Fruit fly (Drosophila melanogaster) whole organism, embryonic: ENCODE measurements around the gene D12.

ENCODE experiments used
- CG10366 ChIP-seq: fragments of 200-800 bp; sonication (Bioruptor generic); IDR thresholded peaks from 2 replicates; pipeline ENCODE4 v1.3.6; 2022; ENCODE audit warnings: missing biosample characterization, missing genetic modification characterization
- CG10431 ChIP-seq: fragments of 200-800 bp; sonication (Bioruptor generic); optimal IDR thresholded peaks from 3 replicates; lab custom pipeline; 2018; ENCODE audit warnings: missing biosample characterization, mild to moderate bottlenecking, missing genetic modification characterization
- CG11093 ChIP-seq: fragments of 200-800 bp; sonication (Bioruptor generic); IDR thresholded peaks from 3 replicates; pipeline ENCODE4 v1.3.6; 2022; ENCODE audit warnings: missing biosample characterization, missing genetic modification characterization
- CG11247 ChIP-seq: fragments of 200-800 bp; sonication (Bioruptor generic); IDR thresholded peaks from 2 replicates; pipeline ENCODE4 v1.3.6; 2022; ENCODE audit warnings: missing biosample characterization, missing genetic modification characterization
- CG11560 ChIP-seq: fragments of 200-800 bp; sonication (Bioruptor generic); IDR thresholded peaks from 3 replicates; pipeline ENCODE4 v1.3.6; 2022; ENCODE audit warnings: missing biosample characterization, missing genetic modification characterization
- CG12155 ChIP-seq: fragments of 200-800 bp; sonication (Bioruptor generic); optimal IDR thresholded peaks from 3 replicates; lab custom pipeline; 2016; ENCODE audit warnings: missing biosample characterization, missing genetic modification characterization
- CG14667 ChIP-seq: fragments of 200-800 bp; sonication (Bioruptor generic); IDR thresholded peaks from 2 replicates; pipeline ENCODE4 v1.3.6; 2022; ENCODE audit warnings: missing biosample characterization, missing genetic modification characterization
- CG1602 ChIP-seq: fragments of 200-800 bp; sonication (Bioruptor generic); optimal IDR thresholded peaks from 3 replicates; lab custom pipeline; 2016; ENCODE audit warnings: missing biosample characterization, missing genetic modification characterization
- CG2678 ChIP-seq: fragments of 200-800 bp; sonication (Bioruptor generic); optimal IDR thresholded peaks from 3 replicates; lab custom pipeline; 2019; ENCODE audit warnings: missing biosample characterization, mild to moderate bottlenecking, missing genetic modification characterization, moderate library complexity
- CG3065 ChIP-seq: fragments of 200-800 bp; sonication (Bioruptor generic); optimal IDR thresholded peaks from 2 replicates; lab custom pipeline; 2016; ENCODE audit warnings: missing biosample characterization, missing genetic modification characterization
- CG32532 ChIP-seq: fragments of 200-800 bp; sonication (Bioruptor generic); IDR thresholded peaks from 2 replicates; pipeline ENCODE4 v1.3.6; 2022; ENCODE audit warnings: missing biosample characterization, missing genetic modification characterization
- CG4730 ChIP-seq: fragments of 200-800 bp; sonication (Bioruptor generic); IDR thresholded peaks from 2 replicates; pipeline ENCODE4 v1.3.6; 2022; ENCODE audit warnings: missing biosample characterization, missing genetic modification characterization
- CG6272 ChIP-seq: fragments of 200-800 bp; sonication (Bioruptor generic); IDR thresholded peaks from 2 replicates; pipeline ENCODE4 v1.3.6; 2022; ENCODE audit warnings: missing biosample characterization, missing genetic modification characterization
- CG7839 ChIP-seq: fragments of 200-800 bp; sonication (Bioruptor generic); optimal IDR thresholded peaks from 3 replicates; lab custom pipeline; 2018; ENCODE audit warnings: missing biosample characterization, mild to moderate bottlenecking, missing genetic modification characterization, moderate library complexity
- CG7928 ChIP-seq: fragments of 200-800 bp; sonication (Bioruptor generic); optimal IDR thresholded peaks from 2 replicates; lab custom pipeline; 2017; ENCODE audit warnings: missing biosample characterization, mild to moderate bottlenecking, missing genetic modification characterization
- CG8089 ChIP-seq: fragments of 200-800 bp; sonication (Bioruptor generic); optimal IDR thresholded peaks from 3 replicates; lab custom pipeline; 2016; ENCODE audit warnings: missing biosample characterization, missing genetic modification characterization
- CG8281 ChIP-seq: fragments of 200-800 bp; sonication (Bioruptor generic); optimal IDR thresholded peaks from 2 replicates; lab custom pipeline; 2018; ENCODE audit warnings: missing biosample characterization, mild to moderate bottlenecking, missing genetic modification characterization, moderate library complexity
- CG9215 ChIP-seq: fragments of 200-800 bp; sonication (Bioruptor generic); IDR thresholded peaks from 2 replicates; pipeline ENCODE4 v1.3.6; 2022; ENCODE audit warnings: missing biosample characterization, missing genetic modification characterization
- Deaf1 ChIP-seq: fragments of 200-800 bp; optimal IDR thresholded peaks from 3 replicates; lab custom pipeline; 2019; ENCODE audit warnings: missing biosample characterization, mild to moderate bottlenecking, missing genetic modification characterization, moderate library complexity
- Dek ChIP-seq: fragments of 200-800 bp; sonication (Bioruptor generic); optimal IDR thresholded peaks from 3 replicates; lab custom pipeline; 2019; ENCODE audit warnings: missing biosample characterization, mild to moderate bottlenecking, missing genetic modification characterization, moderate library complexity
- Drgx ChIP-seq: fragments of 200-800 bp; sonication (Bioruptor generic); IDR thresholded peaks from 2 replicates; pipeline ENCODE4 v1.3.6; 2022; ENCODE audit warnings: missing biosample characterization, missing genetic modification characterization
- E2f2 ChIP-seq: fragments of 200-800 bp; sonication (Bioruptor generic); IDR thresholded peaks from 2 replicates; pipeline ENCODE4 v1.3.6; 2022; ENCODE audit warnings: missing biosample characterization, missing genetic modification characterization
- HLH54F ChIP-seq: fragments of 200-800 bp; sonication (Bioruptor generic); optimal IDR thresholded peaks from 3 replicates; lab custom pipeline; 2016; ENCODE audit warnings: missing biosample characterization, missing genetic modification characterization
- Lim3 ChIP-seq: fragments of 200-800 bp; sonication (Bioruptor generic); IDR thresholded peaks from 2 replicates; pipeline ENCODE4 v1.3.6; 2022; ENCODE audit warnings: missing biosample characterization, missing genetic modification characterization
- Lpt ChIP-seq: fragments of >200 bp; optimal IDR thresholded peaks from 2 replicates; lab custom pipeline; 2018; ENCODE audit warnings: missing biosample characterization, missing genetic modification characterization
- Mad ChIP-seq: fragments of 200-800 bp; sonication (Bioruptor generic); optimal IDR thresholded peaks from 2 replicates; lab custom pipeline; 2016; ENCODE audit warnings: missing biosample characterization, missing genetic modification characterization
- Mes4 ChIP-seq: fragments of 200-800 bp; sonication (Bioruptor generic); optimal IDR thresholded peaks from 2 replicates; lab custom pipeline; 2016; ENCODE audit warnings: missing biosample characterization, missing genetic modification characterization
- Optix ChIP-seq: fragments of 200-800 bp; sonication (Bioruptor generic); IDR thresholded peaks from 3 replicates; pipeline ENCODE4 v1.3.6; 2022; ENCODE audit warnings: missing biosample characterization, missing genetic modification characterization
- Sry-δ ChIP-seq: fragments of 200-800 bp; sonication (Bioruptor generic); optimal IDR thresholded peaks from 2 replicates; lab custom pipeline; 2016; ENCODE audit warnings: missing biosample characterization, missing genetic modification characterization
- ap ChIP-seq: fragments of 200-800 bp; sonication (Bioruptor generic); IDR thresholded peaks from 2 replicates; pipeline ENCODE4 v1.3.6; 2022; ENCODE audit warnings: missing biosample characterization, missing genetic modification characterization
- ara ChIP-seq: fragments of 200-800 bp; sonication (Bioruptor generic); IDR thresholded peaks from 2 replicates; pipeline ENCODE4 v1.3.6; 2022; ENCODE audit warnings: missing biosample characterization, missing genetic modification characterization
- bigmax ChIP-seq: fragments of 200-800 bp; sonication (Bioruptor generic); optimal IDR thresholded peaks from 2 replicates; lab custom pipeline; 2018; ENCODE audit warnings: missing biosample characterization, mild to moderate bottlenecking, missing genetic modification characterization
- btn ChIP-seq: fragments of 200-800 bp; sonication (Bioruptor generic); optimal IDR thresholded peaks from 2 replicates; lab custom pipeline; 2016; ENCODE audit warnings: missing biosample characterization, missing genetic modification characterization
- cas ChIP-seq: fragments of 200-800 bp; sonication (Bioruptor generic); IDR thresholded peaks from 2 replicates; pipeline ENCODE4 v1.3.6; 2022; ENCODE audit warnings: missing biosample characterization, missing genetic modification characterization
- ci ChIP-seq: fragments of 200-800 bp; sonication (Bioruptor generic); IDR thresholded peaks from 3 replicates; pipeline ENCODE4 v1.3.6; 2022; ENCODE audit warnings: missing biosample characterization, missing genetic modification characterization
- crol ChIP-seq: fragments of 200-800 bp; sonication (Bioruptor generic); IDR thresholded peaks from 2 replicates; pipeline ENCODE4 v1.3.6; 2022; ENCODE audit warnings: missing biosample characterization, missing genetic modification characterization
- da ChIP-seq: fragments of 200-800 bp; sonication (Bioruptor generic); optimal IDR thresholded peaks from 2 replicates; lab custom pipeline; 2016; ENCODE audit warnings: missing biosample characterization, missing genetic modification characterization
- dm ChIP-seq: fragments of 200-800 bp; sonication (Bioruptor generic); optimal IDR thresholded peaks from 3 replicates; lab custom pipeline; 2016; ENCODE audit warnings: missing biosample characterization, missing genetic modification characterization
- ftz-f1 ChIP-seq: fragments of 200-800 bp; sonication (Bioruptor generic); optimal IDR thresholded peaks from 2 replicates; lab custom pipeline; 2016; ENCODE audit warnings: missing biosample characterization, missing genetic modification characterization
- gro ChIP-seq: fragments of 200-800 bp; sonication (Bioruptor generic); optimal IDR thresholded peaks from 2 replicates; lab custom pipeline; 2016; ENCODE audit warnings: missing biosample characterization, missing genetic modification characterization
- ham ChIP-seq: fragments of 200-800 bp; sonication (Bioruptor generic); IDR thresholded peaks from 2 replicates; pipeline ENCODE4 v1.3.6; 2022; ENCODE audit warnings: missing biosample characterization, missing genetic modification characterization
- jigr1 ChIP-seq: fragments of 200-800 bp; sonication (Bioruptor generic); IDR thresholded peaks from 3 replicates; pipeline ENCODE4 v1.3.6; 2022; ENCODE audit warnings: missing biosample characterization, missing genetic modification characterization
- ken ChIP-seq: fragments of 200-800 bp; sonication (Bioruptor generic); IDR thresholded peaks from 3 replicates; pipeline ENCODE4 v1.3.6; 2022; ENCODE audit warnings: missing biosample characterization, missing genetic modification characterization
- klu ChIP-seq: fragments of 200-800 bp; sonication (Bioruptor generic); IDR thresholded peaks from 2 replicates; pipeline ENCODE4 v1.3.6; 2022; ENCODE audit warnings: missing biosample characterization, missing genetic modification characterization
- lola ChIP-seq, 3 experiments: fragments of >200 bp in 2 of 3; fragments of 200-800 bp in 1 of 3; sonication (Bioruptor generic) in 1 of 3; optimal IDR thresholded peaks; 2 replicates each; lab custom pipeline; 2017 to 2019; ENCODE audit warnings: missing biosample characterization in 3 of 3, missing genetic modification characterization in 3 of 3, mild to moderate bottlenecking in 1 of 3, moderate library complexity in 1 of 3
- lov ChIP-seq, 2 experiments: fragments of 200-800 bp in 1 of 2; fragments of >200 bp in 1 of 2; sonication (Bioruptor generic) in 1 of 2; IDR thresholded peaks in 1 of 2; optimal IDR thresholded peaks in 1 of 2; 2 replicates in 1 of 2; 3 replicates in 1 of 2; pipeline versions ENCODE4 v1.3.6 to Lab custom; 2017 to 2022; ENCODE audit warnings: missing biosample characterization in 1 of 2, missing genetic modification characterization in 1 of 2
- nau ChIP-seq: fragments of 200-800 bp; sonication (Bioruptor generic); optimal IDR thresholded peaks from 3 replicates; lab custom pipeline; 2017; ENCODE audit warnings: missing biosample characterization, mild to moderate bottlenecking, missing genetic modification characterization, missing genetic modification reagents
- nerfin-2 ChIP-seq: fragments of 200-800 bp; sonication (Bioruptor generic); IDR thresholded peaks from 2 replicates; pipeline ENCODE4 v1.3.6; 2022; ENCODE audit warnings: missing biosample characterization, missing genetic modification characterization; ENCODE audit not compliant: partially characterized antibody
- onecut ChIP-seq: fragments of 200-800 bp; sonication (Bioruptor generic); IDR thresholded peaks from 2 replicates; pipeline ENCODE4 v1.3.6; 2022; ENCODE audit warnings: missing biosample characterization, missing genetic modification characterization
- psq ChIP-seq: fragments of 200-800 bp; sonication (Bioruptor generic); optimal IDR thresholded peaks from 2 replicates; lab custom pipeline; 2017; ENCODE audit warnings: missing biosample characterization, missing genetic modification characterization
- slbo ChIP-seq: fragments of 200-800 bp; sonication (Bioruptor generic); IDR thresholded peaks from 2 replicates; pipeline ENCODE4 v1.3.6; 2022; ENCODE audit warnings: missing biosample characterization, missing genetic modification characterization
- vfl ChIP-seq: fragments of 200-800 bp; sonication (Bioruptor generic); optimal IDR thresholded peaks from 2 replicates; lab custom pipeline; 2016; ENCODE audit warnings: missing biosample characterization, missing genetic modification characterization
- zfh1 ChIP-seq: fragments of 200-800 bp; sonication (Bioruptor generic); IDR thresholded peaks from 3 replicates; pipeline ENCODE4 v1.3.6; 2022; ENCODE audit warnings: missing biosample characterization, missing genetic modification characterization
- zfh2 ChIP-seq: fragments of 200-800 bp; sonication (Bioruptor generic); optimal IDR thresholded peaks from 2 replicates; lab custom pipeline; 2016; ENCODE audit warnings: missing biosample characterization, missing genetic modification characterization

The D12 gene

dm6 chr2L:8477971-8478370, 40.8 kb upstream of the D12 start (continued):
- TF ChIP-seq jigr1 (GFP tag; lab: Robert Waterston, UW): no peak
- no peak for TF ChIP-seq zfh2 (GFP tag; lab: Kevin White, UChicago)
- no peak for TF ChIP-seq CG10366 (GFP tag; lab: Robert Waterston, UW)
- no peak for TF ChIP-seq vfl (GFP tag; lab: Kevin White, UChicago)
- no peak for TF ChIP-seq CG8281 (tag; lab: Kevin White, UChicago)
- peak; percentile 46 for TF ChIP-seq Dek (tag; lab: Kevin White, UChicago)
- TF ChIP-seq CG10431 (GFP tag; lab: Kevin White, UChicago): no peak
- no peak for TF ChIP-seq lola (GFP tag; optimal IDR thresholded peaks at IDR 0.05; lab: Kevin White, UChicago)
- no peak for TF ChIP-seq CG32532 (GFP tag; lab: Robert Waterston, UW)
- TF ChIP-seq ci (GFP tag; lab: Robert Waterston, UW): no peak
- TF ChIP-seq cas: no peak
- no peak for TF ChIP-seq zfh1 (GFP tag; lab: Robert Waterston, UW)
- 0 out of 2 replicates have a peak, but pooled peaks have one; percentile 12 for TF ChIP-seq CG6272
- peak; percentile 69 for TF ChIP-seq Sry-δ (GFP tag; lab: Kevin White, UChicago)
- TF ChIP-seq CG14667 (GFP tag; lab: Robert Waterston, UW): no peak
- TF ChIP-seq ap (GFP tag; lab: Robert Waterston, UW): no peak
- no peak for TF ChIP-seq Lpt (GFP tag; lab: Kevin White, UChicago)
- TF ChIP-seq Lim3 (GFP tag; lab: Robert Waterston, UW): no peak
- TF ChIP-seq CG11247 (GFP tag; lab: Robert Waterston, UW): no peak
- no peak for TF ChIP-seq Drgx (GFP tag; lab: Robert Waterston, UW)
- TF ChIP-seq CG12155: no peak
- no peak for TF ChIP-seq psq (GFP tag; lab: Kevin White, UChicago)
- TF ChIP-seq ftz-f1 (GFP tag; lab: Kevin White, UChicago): no peak
- TF ChIP-seq Optix (GFP tag; lab: Robert Waterston, UW): no peak
- no peak for TF ChIP-seq CG1602 (GFP tag; lab: Kevin White, UChicago)
- TF ChIP-seq da (GFP tag; lab: Kevin White, UChicago): no peak
- no peak for TF ChIP-seq CG11093 (GFP tag; lab: Robert Waterston, UW)
- TF ChIP-seq CG11560 (tag; lab: Robert Waterston, UW): peak; percentile 96
- 0 out of 2 replicates have a peak, but pooled peaks have one; percentile 17 for TF ChIP-seq slbo
- TF ChIP-seq CG9215 (GFP tag; lab: Robert Waterston, UW): no peak
- peak; percentile 1 for TF ChIP-seq HLH54F (GFP tag; lab: Kevin White, UChicago)
- no peak for TF ChIP-seq crol (GFP tag; lab: Robert Waterston, UW)
- no peak for TF ChIP-seq nau (GFP tag; lab: Kevin White, UChicago)
- TF ChIP-seq klu (GFP tag; lab: Robert Waterston, UW): no peak
- peak; percentile 90 for TF ChIP-seq E2f2 (GFP tag; lab: Robert Waterston, UW)
- no peak for TF ChIP-seq CG3065 (GFP tag; lab: Kevin White, UChicago)
- TF ChIP-seq Deaf1: no peak
- TF ChIP-seq CG8089 (GFP tag; lab: Kevin White, UChicago): no peak
- TF ChIP-seq dm (GFP tag; lab: Kevin White, UChicago): no peak
- TF ChIP-seq CG7928 (GFP tag; lab: Kevin White, UChicago): no peak
- TF ChIP-seq ham: no peak
- TF ChIP-seq onecut (GFP tag; lab: Robert Waterston, UW): no peak
- TF ChIP-seq Mes4 (GFP tag; lab: Kevin White, UChicago): no peak
- peak; percentile 5 for TF ChIP-seq CG7839 (tag; lab: Kevin White, UChicago)
- TF ChIP-seq Mad: no peak
- TF ChIP-seq ara (GFP tag; lab: Robert Waterston, UW): no peak
- TF ChIP-seq CG2678 (tag; lab: Kevin White, UChicago): no peak
- no peak for TF ChIP-seq ken (GFP tag; lab: Robert Waterston, UW)
- TF ChIP-seq bigmax: no peak
- no peak for TF ChIP-seq btn (GFP tag; lab: Kevin White, UChicago)
- no peak for TF ChIP-seq CG4730
- TF ChIP-seq gro: no peak
- no peak for TF ChIP-seq lov (optimal IDR thresholded peaks at IDR 0.05; lab: Kevin White, UChicago)
- TF ChIP-seq lov (GFP tag; IDR thresholded peaks at IDR 0.05; lab: Robert Waterston, UW): no peak
- no peak for TF ChIP-seq nerfin-2 (GFP tag; lab: Robert Waterston, UW)
